Worm (Caenorhabditis elegans) whole organism, late embryonic: ENCODE data around the gene F54F11.1.

Experiments used
- C08G9.2 ChIP-seq: sonication (generic microtip); optimal IDR thresholded peaks from 2 replicates; lab custom pipeline; 2016; ENCODE audit warnings: mild to moderate bottlenecking, missing genetic modification characterization, moderate library complexity, missing compliant biosample characterization
- C38D4.7 ChIP-seq: fragments of 200-800 bp; sonication (Bioruptor generic); optimal IDR thresholded peaks from 2 replicates; lab custom pipeline; 2018; ENCODE audit warnings: mild to moderate bottlenecking, missing genetic modification characterization, moderate library complexity, missing compliant biosample characterization
- K02D7.2 ChIP-seq: sonication (generic microtip); optimal IDR thresholded peaks from 2 replicates; lab custom pipeline; 2017; ENCODE audit warnings: mild to moderate bottlenecking, missing genetic modification characterization, missing compliant biosample characterization
- T23F11.4 ChIP-seq: fragments of 200-800 bp; sonication (Bioruptor generic); optimal IDR thresholded peaks from 2 replicates; lab custom pipeline; 2018; ENCODE audit warnings: mild to moderate bottlenecking, missing genetic modification characterization, missing compliant biosample characterization
- ama-1 ChIP-seq: fragments of 150-350 bp; optimal IDR thresholded peaks from 2 replicates; lab custom pipeline; 2014
- ceh-2 ChIP-seq: sonication (generic microtip); optimal IDR thresholded peaks from 2 replicates; lab custom pipeline; 2016; ENCODE audit warnings: missing genotype, missing genetic modification characterization, missing compliant biosample characterization
- ceh-22 ChIP-seq: sonication (generic microtip); optimal IDR thresholded peaks from 2 replicates; lab custom pipeline; 2017; ENCODE audit warnings: missing biosample characterization, missing genetic modification characterization
- ceh-30 ChIP-seq: fragments of 150-350 bp; optimal IDR thresholded peaks from 2 replicates; lab custom pipeline; 2014; ENCODE audit warnings: missing biosample characterization, missing genetic modification characterization
- ceh-31 ChIP-seq: sonication (generic microtip); optimal IDR thresholded peaks from 2 replicates; lab custom pipeline; 2016; ENCODE audit warnings: missing genetic modification characterization, missing compliant biosample characterization
- ceh-45 ChIP-seq: fragments of 200-800 bp; sonication (Bioruptor generic); IDR thresholded peaks from 2 replicates; pipeline ENCODE4 v1.3.6; 2022; ENCODE audit warnings: missing genetic modification reagents, missing genetic modification characterization, missing compliant biosample characterization
- ceh-6 ChIP-seq: fragments of 200-800 bp; sonication (Bioruptor generic); optimal IDR thresholded peaks from 2 replicates; lab custom pipeline; 2018; ENCODE audit warnings: mild to moderate bottlenecking, missing genetic modification characterization, missing compliant biosample characterization
- che-1 ChIP-seq: sonication (generic microtip); optimal IDR thresholded peaks from 2 replicates; lab custom pipeline; 2016; ENCODE audit warnings: mild to moderate bottlenecking, missing genetic modification characterization, missing compliant biosample characterization
- dmd-4 ChIP-seq: sonication (generic microtip); optimal IDR thresholded peaks from 2 replicates; lab custom pipeline; 2016; ENCODE audit warnings: borderline replicate concordance, missing genetic modification characterization, missing compliant biosample characterization
- elt-2 ChIP-seq: sonication (generic microtip); optimal IDR thresholded peaks from 2 replicates; lab custom pipeline; 2016; ENCODE audit warnings: missing genetic modification reagents, missing genetic modification characterization, missing compliant biosample characterization
- elt-4 ChIP-seq: sonication (generic microtip); optimal IDR thresholded peaks from 2 replicates; lab custom pipeline; 2016; ENCODE audit warnings: missing genetic modification characterization, missing compliant biosample characterization
- hlh-13 ChIP-seq: fragments of 200-800 bp; sonication (Bioruptor generic); optimal IDR thresholded peaks from 2 replicates; lab custom pipeline; 2018; ENCODE audit warnings: mild to moderate bottlenecking, missing genetic modification characterization, missing compliant biosample characterization
- hlh-15 ChIP-seq: sonication (generic microtip); optimal IDR thresholded peaks from 2 replicates; lab custom pipeline; 2016; ENCODE audit warnings: missing genetic modification characterization, missing compliant biosample characterization
- hlh-6 ChIP-seq: sonication (generic microtip); optimal IDR thresholded peaks from 2 replicates; lab custom pipeline; 2016; ENCODE audit warnings: missing genotype, missing genetic modification characterization, missing compliant biosample characterization
- hlh-8 ChIP-seq: sonication (generic microtip); optimal IDR thresholded peaks from 2 replicates; lab custom pipeline; 2016; ENCODE audit warnings: missing genotype, missing genetic modification characterization, missing compliant biosample characterization
- madf-2 ChIP-seq: sonication (generic microtip); optimal IDR thresholded peaks from 2 replicates; lab custom pipeline; 2017; ENCODE audit warnings: missing genetic modification characterization, missing compliant biosample characterization
- nhr-232 ChIP-seq: sonication (generic microtip); optimal IDR thresholded peaks from 2 replicates; lab custom pipeline; 2016; ENCODE audit warnings: missing genetic modification characterization, missing compliant biosample characterization
- npax-4 ChIP-seq: sonication (generic microtip); optimal IDR thresholded peaks from 2 replicates; lab custom pipeline; 2016; ENCODE audit warnings: missing genetic modification characterization, missing compliant biosample characterization
- odd-2 ChIP-seq: sonication (generic microtip); optimal IDR thresholded peaks from 2 replicates; lab custom pipeline; 2017; ENCODE audit warnings: antibody characterized with exemption, mild to moderate bottlenecking, missing genetic modification characterization, missing compliant biosample characterization
- pag-3 ChIP-seq: sonication (generic microtip); optimal IDR thresholded peaks from 2 replicates; lab custom pipeline; 2016; ENCODE audit warnings: missing compliant biosample characterization, missing genetic modification characterization, borderline replicate concordance
- pat-9 ChIP-seq: fragments of 200-800 bp; sonication (Bioruptor generic); optimal IDR thresholded peaks from 2 replicates; lab custom pipeline; 2018; ENCODE audit warnings: mild to moderate bottlenecking, missing genetic modification characterization, moderate library complexity, missing compliant biosample characterization
- pax-1 ChIP-seq: fragments of 150-350 bp; optimal IDR thresholded peaks from 2 replicates; lab custom pipeline; 2014; ENCODE audit warnings: missing biosample characterization, missing genetic modification characterization
- pha-2 ChIP-seq: sonication (generic microtip); optimal IDR thresholded peaks from 2 replicates; lab custom pipeline; 2017; ENCODE audit warnings: mild to moderate bottlenecking, missing genetic modification characterization, missing compliant biosample characterization
- pros-1 ChIP-seq: fragments of 150-350 bp; optimal IDR thresholded peaks from 2 replicates; lab custom pipeline; 2014; ENCODE audit warnings: missing biosample characterization, missing genetic modification reagents, missing genetic modification characterization
- ref-2 ChIP-seq: sonication (generic microtip); optimal IDR thresholded peaks from 2 replicates; lab custom pipeline; 2016; ENCODE audit warnings: missing genetic modification characterization, missing compliant biosample characterization
- rnt-1 ChIP-seq: sonication (generic microtip); optimal IDR thresholded peaks from 2 replicates; lab custom pipeline; 2016; ENCODE audit warnings: missing genetic modification characterization, missing compliant biosample characterization
- tbx-2 ChIP-seq: sonication (generic microtip); optimal IDR thresholded peaks from 2 replicates; lab custom pipeline; 2016; ENCODE audit warnings: missing genetic modification characterization, missing compliant biosample characterization
- unc-3 ChIP-seq, 2 experiments: fragments of 200-800 bp in 1 of 2; sonication (Bioruptor generic) in 1 of 2; sonication (generic microtip) in 1 of 2; conservative IDR thresholded peaks in 1 of 2; optimal IDR thresholded peaks in 1 of 2; 2 replicates each; pipeline versions ENCODE4 v1.3.6 to Lab custom; 2016 to 2022; ENCODE audit warnings: missing compliant biosample characterization in 2 of 2, missing genetic modification characterization in 2 of 2, missing genetic modification reagents in 1 of 2
- unc-55 ChIP-seq: sonication (generic microtip); optimal IDR thresholded peaks from 2 replicates; lab custom pipeline; 2017; ENCODE audit warnings: missing biosample characterization, missing genetic modification reagents, missing genetic modification characterization
- zip-5 ChIP-seq: sonication (generic microtip); optimal IDR thresholded peaks from 2 replicates; lab custom pipeline; 2016; ENCODE audit warnings: missing genetic modification characterization, missing compliant biosample characterization

The F54F11.1 gene

ce11 chrII:13529131-13529530, 25.4 kb downstream of the F54F11.1 start:
- TF ChIP-seq pros-1 (no peak), pax-1 (tag; lab: Kevin White, UChicago) (no peak), ama-1 (lab: Kevin White, UChicago) (no peak), ceh-6 (GFP tag; lab: Kevin White, UChicago) (no peak), hlh-6 (tag; lab: Kevin White, UChicago) (no peak)

- TF ChIP-seq C38D4.7 (GFP tag; lab: Kevin White, UChicago) (no peak), hlh-6 (tag; lab: Kevin White, UChicago) (no peak), ceh-31 (tag; lab: Kevin White, UChicago) (no peak), K02D7.2 (tag; lab: Kevin White, UChicago) (no peak), elt-4 (tag; lab: Kevin White, UChicago) (no peak), T23F11.4 (GFP tag; lab: Kevin White, UChicago) (no peak), ceh-45 (GFP tag; lab: Robert Waterston, UW) (no peak), odd-2 (tag; lab: Kevin White, UChicago) (no peak), elt-2 (no peak), madf-2 (tag; lab: Kevin White, UChicago) (no peak), pros-1 (no peak), unc-3 (GFP tag; conservative IDR thresholded peaks at IDR 0.05; lab: Robert Waterston, UW) (no peak), unc-3 (tag; optimal IDR thresholded peaks at IDR 0.05; lab: Kevin White, UChicago) (no peak), ceh-2 (no peak), hlh-15 (no peak), pag-3 (tag; lab: Kevin White, UChicago) (no peak), hlh-8 (tag; lab: Kevin White, UChicago) (no peak), npax-4 (tag; lab: Kevin White, UChicago) (no peak), ref-2 (tag; lab: Kevin White, UChicago) (no peak), pat-9 (tag; lab: Kevin White, UChicago) (no peak), dmd-4 (tag; lab: Kevin White, UChicago) (no peak)
- TF ChIP-seq, all 69 proteins: peak for 0
Observed at ce11 chrII:13530657-13531056, 26.9 kb downstream of the F54F11.1 start.

DNA sequence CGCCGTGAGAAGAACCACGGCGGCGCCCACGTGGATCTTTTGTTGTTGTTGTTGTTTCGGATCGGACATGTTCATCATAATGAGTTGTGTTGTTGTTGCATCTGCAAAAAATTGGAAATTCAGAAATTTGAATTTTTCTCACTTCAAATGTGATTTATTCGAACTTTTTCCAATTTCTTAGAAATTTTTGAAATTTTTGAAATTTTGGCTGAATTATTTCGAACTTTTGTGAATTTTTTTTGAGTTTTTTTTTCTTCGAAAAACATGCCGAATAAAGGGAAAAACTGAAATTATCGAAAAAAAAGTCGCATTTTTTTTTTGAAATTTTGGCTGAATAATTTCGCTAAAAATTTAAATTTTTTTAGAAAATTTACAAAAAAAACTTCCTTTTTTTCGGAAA, 27.4 kb downstream of the F54F11.1 start, which contains the start of gene snx-14:
snx-14 (minus strand) TSS at position 101 of the 400 bp plus-strand sequence.
- no peak for TF ChIP-seq K02D7.2 (tag; lab: Kevin White, UChicago)
- no peak for TF ChIP-seq ceh-30
- no peak for TF ChIP-seq rnt-1 (tag; lab: Kevin White, UChicago)

ce11 chrII:13540956-13541355, 37.2 kb downstream of the F54F11.1 start, which contains the start of the genes noa-1 and Y48E1B.17:
noa-1 (minus strand) TSS chrII:13541056.
Y48E1B.17 (minus strand) TSS chrII:13541084.
- TF ChIP-seq pha-2 (tag; lab: Kevin White, UChicago) (no peak), ceh-2 (no peak), unc-55 (GFP tag; lab: Kevin White, UChicago) (no peak)

ce11 chrII:13542991-13543390, 39.2 kb downstream of the F54F11.1 start:
- TF ChIP-seq ref-2 (tag; lab: Kevin White, UChicago) (no peak), ama-1 (lab: Kevin White, UChicago) (no peak), tbx-2 (no peak), C08G9.2 (tag; lab: Kevin White, UChicago) (no peak), pax-1 (tag; lab: Kevin White, UChicago) (no peak), che-1 (tag; lab: Kevin White, UChicago) (no peak), ceh-45 (GFP tag; lab: Robert Waterston, UW) (no peak), ceh-2 (no peak), nhr-232 (tag; lab: Kevin White, UChicago) (no peak), zip-5 (tag; lab: Kevin White, UChicago) (no peak), ceh-22 (tag; lab: Kevin White, UChicago) (no peak), odd-2 (tag; lab: Kevin White, UChicago) (no peak), unc-55 (GFP tag; lab: Kevin White, UChicago) (no peak), hlh-13 (no peak)
- TF ChIP-seq, all 69 proteins: peak for 0
